Worm (Caenorhabditis elegans) whole organism, young adult: ENCODE measurements around the gene kcc-3.

Experiments
- sea-2 ChIP-seq: fragments of 200-800 bp; sonication (Bioruptor generic); IDR thresholded peaks from 2 replicates; pipeline ENCODE4 v1.3.6; 2022; ENCODE audit warnings: missing genetic modification characterization, missing compliant biosample characterization
- sptf-2 ChIP-seq: fragments of 200-800 bp; sonication (Bioruptor generic); optimal IDR thresholded peaks from 2 replicates; lab custom pipeline; 2018; ENCODE audit warnings: mild to moderate bottlenecking, missing genetic modification characterization, missing compliant biosample characterization

DNA sequence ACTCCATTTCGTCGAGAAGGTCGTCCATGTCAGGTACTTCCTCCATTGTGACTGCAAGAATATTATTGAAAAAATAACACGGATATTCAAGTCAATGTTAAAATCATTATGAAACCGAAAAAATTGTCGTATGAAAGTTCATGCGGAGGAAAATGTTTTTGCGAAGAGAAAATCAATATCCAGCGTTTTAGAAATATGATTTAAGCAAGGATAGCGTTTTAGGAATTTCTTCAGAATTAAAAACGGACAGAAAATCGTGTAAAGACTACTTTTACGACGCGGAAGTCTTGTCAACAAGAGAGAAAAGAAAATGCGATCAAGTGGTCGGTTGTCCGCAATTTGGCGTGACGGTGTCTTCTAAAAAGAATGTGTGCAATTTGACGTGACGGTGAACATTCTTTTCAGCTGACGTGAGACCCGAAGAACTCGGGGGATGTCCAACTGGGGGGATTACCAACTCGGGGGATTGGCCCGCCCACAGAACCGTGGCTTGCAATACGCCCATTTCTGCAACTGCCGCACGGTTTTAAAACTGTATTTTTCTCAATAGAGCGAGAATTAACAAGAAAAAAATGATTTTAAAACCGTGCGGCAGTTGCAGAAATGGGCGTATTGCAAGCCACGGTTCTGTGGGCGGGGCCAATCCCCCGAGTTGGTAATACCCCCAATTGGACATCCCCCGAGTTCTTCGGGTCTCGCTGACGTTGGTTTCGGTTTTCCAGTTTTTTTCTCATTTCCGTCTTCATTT, 44.6 kb upstream of the kcc-3 start, which contains the start of the genes aka-1 and ubc-6:
- TF ChIP-seq sptf-2: no peak
- TF ChIP-seq sea-2 (GFP tag; lab: Robert Waterston, UW): 0 out of 2 replicates have a peak, but pooled peaks have one; percentile 34
